Worm (Caenorhabditis elegans): ENCODE data around the gene F54D8.10.

Gene F54D8.10

ce11 chrIII:5068675-5069233 is 25.9 kb upstream of the F54D8.10 start, which contains the start of the genes C45G9.11 and C45G9.2 (continued):
- peak; percentile 62 for TF ChIP-seq isw-1 (GFP tag; IDR thresholded peaks at IDR 0.05)
- TF ChIP-seq aha-1 (tag; optimal IDR thresholded peaks at IDR 0.05) = no peak
- peak; percentile 98 for TF ChIP-seq rnt-1 (tag; optimal IDR thresholded peaks at IDR 0.05)
- TF ChIP-seq lin-13 (GFP tag; optimal IDR thresholded peaks at IDR 0.05) = peak; percentile 54
- peak; percentile 95 for TF ChIP-seq lir-3 (tag; optimal IDR thresholded peaks at IDR 0.05; ENCODE audit: poor library complexity)
- TF ChIP-seq C04F5.9 (tag; optimal IDR thresholded peaks at IDR 0.05) = peak; percentile 84
- peak in 1 of 2 experiments; percentile 92 for TF ChIP-seq ztf-11 (tag; optimal IDR thresholded peaks at IDR 0.05)
- TF ChIP-seq jun-1 (tag; optimal IDR thresholded peaks at IDR 0.05) = no peak
- TF ChIP-seq hpl-2 (GFP tag; optimal IDR thresholded peaks at IDR 0.05) = no peak
- TF ChIP-seq mef-2 (tag; optimal IDR thresholded peaks at IDR 0.05) = no peak
- TF ChIP-seq zag-1 (tag; optimal IDR thresholded peaks at IDR 0.05) = no peak
- peak; percentile 90 for TF ChIP-seq tbx-2 (tag; optimal IDR thresholded peaks at IDR 0.05)
- no peak for TF ChIP-seq nhr-84 (tag; optimal IDR thresholded peaks at IDR 0.05)
- TF ChIP-seq snpc-4 (tag; optimal IDR thresholded peaks at IDR 0.05) = peak; percentile 63
- peak; percentile 19 for TF ChIP-seq skn-1 (tag; optimal IDR thresholded peaks at IDR 0.05)
- peak; percentile 18 for TF ChIP-seq zip-4 (GFP tag; optimal IDR thresholded peaks at IDR 0.05)
- no peak for TF ChIP-seq nhr-11 (tag; optimal IDR thresholded peaks at IDR 0.05)
- TF ChIP-seq ztf-4 (tag; optimal IDR thresholded peaks at IDR 0.05) = no peak
- peak; percentile 45 for TF ChIP-seq aly-2 (tag; optimal IDR thresholded peaks at IDR 0.05)
- TF ChIP-seq alr-1 (tag; optimal IDR thresholded peaks at IDR 0.05; ENCODE audit: borderline replicate concordance) = no peak
- TF ChIP-seq nhr-71 (tag; optimal IDR thresholded peaks at IDR 0.05) = peak; percentile 90
- no peak for TF ChIP-seq egl-27 (tag; optimal IDR thresholded peaks at IDR 0.05)
- TF ChIP-seq dpl-1 (GFP tag; optimal IDR thresholded peaks at IDR 0.05) = peak; percentile 89 to 94 (median 93)
- TF ChIP-seq ceh-8 (GFP tag; optimal IDR thresholded peaks at IDR 0.05) = peak; percentile 41
- peak; percentile 95 for TF ChIP-seq irx-1 (tag; optimal IDR thresholded peaks at IDR 0.05)
- peak; percentile 48 for TF ChIP-seq lin-39 (tag; optimal IDR thresholded peaks at IDR 0.05)
- TF ChIP-seq lin-15B (tag; optimal IDR thresholded peaks at IDR 0.05) = peak; percentile 12
- TF ChIP-seq unc-98 (GFP tag; IDR thresholded peaks at IDR 0.05) = peak; percentile 85
- peak in 1 of 2 experiments; percentile 38 for TF ChIP-seq mdl-1 (tag; optimal IDR thresholded peaks at IDR 0.05)
- TF ChIP-seq unc-86 (tag; optimal IDR thresholded peaks at IDR 0.05) = peak; percentile 60
- TF ChIP-seq nhr-76 (tag; optimal IDR thresholded peaks at IDR 0.05) = no peak
- TF ChIP-seq C34B4.2 (tag; optimal IDR thresholded peaks at IDR 0.05) = peak; percentile 16
- no peak for TF ChIP-seq ets-5 (GFP tag; IDR thresholded peaks at IDR 0.05)
- TF ChIP-seq tlp-1 (tag; optimal IDR thresholded peaks at IDR 0.05) = no peak
- peak; percentile 79 for TF ChIP-seq unc-130 (tag; optimal IDR thresholded peaks at IDR 0.05)
- TF ChIP-seq fkh-4 (tag; optimal IDR thresholded peaks at IDR 0.05; ENCODE audit: borderline replicate concordance) = peak; percentile 93
- TF ChIP-seq egl-13 (tag; optimal IDR thresholded peaks at IDR 0.05) = peak; percentile 87
- peak; percentile 40; the same call in 1 of the 2 replicates for TF ChIP-seq ceh-88 (GFP tag; IDR thresholded peaks at IDR 0.05)
- TF ChIP-seq lsy-2 (tag; optimal IDR thresholded peaks at IDR 0.05) = peak; percentile 78 to 85
- TF ChIP-seq unc-30 (tag; optimal IDR thresholded peaks at IDR 0.05) = no peak
- peak; percentile 71 for TF ChIP-seq mab-9 (GFP tag; IDR thresholded peaks at IDR 0.05)
- TF ChIP-seq pqm-1 (tag; optimal IDR thresholded peaks at IDR 0.05) = no peak
- TF ChIP-seq nhr-19 (GFP tag; conservative IDR thresholded peaks at IDR 0.05) = peak; percentile 85
- TF ChIP-seq nhr-237 (tag; optimal IDR thresholded peaks at IDR 0.05) = no peak
- TF ChIP-seq sox-4 (tag; optimal IDR thresholded peaks at IDR 0.05) = peak; percentile 88
